Worm (Caenorhabditis elegans) whole organism, late embryonic: ENCODE measurements around the gene inx-1.

ENCODE experiments used
- ama-1 ChIP-seq: fragments of 150-350 bp; optimal IDR thresholded peaks from 2 replicates; lab custom pipeline; 2014
- ceh-45 ChIP-seq: fragments of 200-800 bp; sonication (Bioruptor generic); IDR thresholded peaks from 2 replicates; pipeline ENCODE4 v1.3.6; 2022; ENCODE audit warnings: missing genetic modification reagents, missing genetic modification characterization, missing compliant biosample characterization
- dve-1 ChIP-seq: sonication (generic microtip); optimal IDR thresholded peaks from 2 replicates; lab custom pipeline; 2017; ENCODE audit warnings: antibody characterized with exemption, mild to moderate bottlenecking, missing genetic modification characterization, missing compliant biosample characterization
- elt-4 ChIP-seq: sonication (generic microtip); optimal IDR thresholded peaks from 2 replicates; lab custom pipeline; 2016; ENCODE audit warnings: missing genetic modification characterization, missing compliant biosample characterization
- rnt-1 ChIP-seq: sonication (generic microtip); optimal IDR thresholded peaks from 2 replicates; lab custom pipeline; 2016; ENCODE audit warnings: missing genetic modification characterization, missing compliant biosample characterization
- unc-55 ChIP-seq: sonication (generic microtip); optimal IDR thresholded peaks from 2 replicates; lab custom pipeline; 2017; ENCODE audit warnings: missing biosample characterization, missing genetic modification reagents, missing genetic modification characterization

DNA sequence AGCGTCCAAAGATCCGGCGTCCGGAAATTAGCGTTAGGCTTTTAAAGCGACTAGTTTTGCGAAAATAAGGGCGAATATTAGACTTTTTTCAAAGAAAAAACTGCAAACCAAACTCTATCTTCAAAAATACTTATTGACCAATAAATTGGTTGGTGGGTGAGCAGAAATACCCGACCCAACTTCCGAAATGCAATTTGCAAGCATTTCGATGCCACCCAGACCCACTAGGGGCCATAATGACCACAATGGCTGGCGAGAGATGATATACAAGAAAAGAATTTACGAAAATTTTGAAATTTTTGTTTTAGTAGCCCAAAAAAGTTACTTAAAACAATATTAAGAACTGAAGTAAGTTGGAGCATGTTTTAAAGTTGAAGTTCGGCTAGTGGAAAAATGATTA lies 13.9 kb upstream of the inx-1 start:
- TF ChIP-seq rnt-1 (no peak), unc-55 (no peak), ama-1 (lab: Kevin White, UChicago) (no peak), elt-4 (no peak), ceh-45 (GFP tag; lab: Robert Waterston, UW) (no peak), dve-1 (tag; lab: Kevin White, UChicago) (no peak)
